Fruit fly (Drosophila melanogaster): ENCODE measurements around the gene CG42846.

CG42846 gene

DNA sequence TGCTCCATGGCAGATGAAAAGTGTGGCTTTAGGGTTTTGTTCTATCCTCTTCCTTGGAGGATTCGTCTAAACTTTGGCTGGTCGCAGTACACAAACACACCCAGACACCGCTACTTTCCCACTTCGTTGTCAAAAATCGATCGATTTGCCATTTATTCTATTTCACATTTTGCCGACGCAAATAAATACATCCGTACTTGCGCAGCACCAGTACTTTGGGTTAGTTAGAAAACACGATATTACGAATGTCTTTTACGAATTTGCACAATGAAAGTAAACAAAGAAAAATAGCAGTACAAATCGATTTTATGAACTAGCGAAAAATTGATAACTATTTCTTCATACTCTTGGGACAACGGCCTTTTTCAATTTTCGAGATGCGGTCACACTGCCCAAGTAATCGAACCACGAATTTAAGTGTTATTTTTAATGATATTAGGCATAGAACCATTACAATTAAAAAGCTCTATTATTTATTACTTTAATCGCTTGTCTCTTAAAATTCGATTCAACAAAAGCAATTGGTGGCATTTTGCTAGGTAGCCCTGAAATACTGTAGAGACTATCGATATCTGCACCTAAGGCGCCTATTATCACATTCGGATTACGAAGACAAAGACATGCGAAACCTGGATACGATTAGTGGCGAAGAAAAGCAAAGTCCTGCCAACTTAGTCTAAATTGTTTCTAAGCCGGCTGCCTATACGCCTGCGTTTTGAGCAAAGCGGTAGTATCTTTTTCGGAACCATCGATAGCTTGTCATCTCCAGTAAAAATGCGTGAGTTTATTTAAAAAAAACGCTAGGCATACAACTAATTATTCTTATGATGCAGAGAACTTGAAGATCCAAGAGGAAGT lies 26.4 kb upstream of the CG42846 start, which contains the start of the genes DIP2 and wac (continued):
- TF ChIP-seq Myb (GFP tag; optimal IDR thresholded peaks at IDR 0.05), result peak; percentile 81
- TF ChIP-seq gsb (GFP tag; IDR thresholded peaks at IDR 0.05), result no peak
- TF ChIP-seq CG33213 (GFP tag; optimal IDR thresholded peaks at IDR 0.05), result peak; percentile 91
- TF ChIP-seq MBD-R2 (GFP tag; IDR thresholded peaks at IDR 0.05), result peak; percentile 66
- TF ChIP-seq luna (GFP tag; optimal IDR thresholded peaks at IDR 0.05), result peak; percentile 27
- TF ChIP-seq Dref (GFP tag; IDR thresholded peaks at IDR 0.05), result peak; percentile 84
- peak; percentile 82 for TF ChIP-seq ems (GFP tag; optimal IDR thresholded peaks at IDR 0.05)
- peak; percentile 60 for TF ChIP-seq CG13123 (GFP tag; optimal IDR thresholded peaks at IDR 0.05)
- peak; percentile 68 for TF ChIP-seq CG17328 (GFP tag; IDR thresholded peaks at IDR 0.05)
- TF ChIP-seq Med (GFP tag), result peak; percentile 98
- peak; percentile 71 for TF ChIP-seq Bteb2 (GFP tag; optimal IDR thresholded peaks at IDR 0.05)
- TF ChIP-seq Doc3 (GFP tag; IDR thresholded peaks at IDR 0.05; ENCODE audit: partially characterized antibody), result peak; percentile 86
- TF ChIP-seq Stat92E (GFP tag; optimal IDR thresholded peaks at IDR 0.05), result no peak
- peak; percentile 21 for TF ChIP-seq CG12219 (GFP tag; optimal IDR thresholded peaks at IDR 0.05)
- peak; percentile 81 for TF ChIP-seq ken (GFP tag; IDR thresholded peaks at IDR 0.05)
- TF ChIP-seq CG12942 (GFP tag; optimal IDR thresholded peaks at IDR 0.05), result peak; percentile 82
- peak; percentile 11 for TF ChIP-seq HHEX (GFP tag; optimal IDR thresholded peaks at IDR 0.05)
- TF ChIP-seq oc (tag; optimal IDR thresholded peaks at IDR 0.05), result peak; percentile 89
- TF ChIP-seq chn (GFP tag; optimal IDR thresholded peaks at IDR 0.05), result peak; percentile 83
- peak; percentile 20; the same call in 1 of the 2 replicates for TF ChIP-seq Taf1 (GFP tag; IDR thresholded peaks at IDR 0.05)
- TF ChIP-seq CG14014 (GFP tag; IDR thresholded peaks at IDR 0.05), result peak; percentile 71
- TF ChIP-seq gem (tag; optimal IDR thresholded peaks at IDR 0.05), result no peak
- TF ChIP-seq sens (GFP tag), result peak; percentile 95
- 0 out of 2 replicates have a peak, but pooled peaks have one; percentile 48 for TF ChIP-seq CG11085 (GFP tag; IDR thresholded peaks at IDR 0.05)
- TF ChIP-seq pfk (GFP tag; optimal IDR thresholded peaks at IDR 0.05), result peak; percentile 16
- TF ChIP-seq CrebB (tag; optimal IDR thresholded peaks at IDR 0.05), result no peak
- no peak for TF ChIP-seq CG4360 (GFP tag; IDR thresholded peaks at IDR 0.05)
- no peak for TF ChIP-seq Hr78 (GFP tag; optimal IDR thresholded peaks at IDR 0.05)
- peak; percentile 70 for TF ChIP-seq Max (GFP tag; optimal IDR thresholded peaks at IDR 0.05)
- no peak for TF ChIP-seq Dip2 (GFP tag; IDR thresholded peaks at IDR 0.05)
- TF ChIP-seq Meics (GFP tag; optimal IDR thresholded peaks at IDR 0.05), result no peak
- peak; percentile 49 for TF ChIP-seq CG5953 (GFP tag; IDR thresholded peaks at IDR 0.05)
- TF ChIP-seq CG10979 (tag; optimal IDR thresholded peaks at IDR 0.05), result peak; percentile 42
- TF ChIP-seq pum (GFP tag; optimal IDR thresholded peaks at IDR 0.05), result peak; percentile 86
- TF ChIP-seq da (GFP tag; optimal IDR thresholded peaks at IDR 0.05), result peak; percentile 69
- TF ChIP-seq pb (GFP tag; optimal IDR thresholded peaks at IDR 0.05), result peak; percentile 53
- TF ChIP-seq twi (tag; optimal IDR thresholded peaks at IDR 0.05), result no peak
- TF ChIP-seq Drgx (GFP tag; IDR thresholded peaks at IDR 0.05), result peak; percentile 40; the same call in 1 of the 2 replicates
- peak; percentile 84 for TF ChIP-seq CG34376 (GFP tag; optimal IDR thresholded peaks at IDR 0.05)
- no peak for TF ChIP-seq wor (GFP tag; IDR thresholded peaks at IDR 0.05)
- peak; percentile 94 for TF ChIP-seq Antp (GFP tag; optimal IDR thresholded peaks at IDR 0.05)
- TF ChIP-seq toy (GFP tag; IDR thresholded peaks at IDR 0.05), result no peak
- TF ChIP-seq wdn (GFP tag; IDR thresholded peaks at IDR 0.05), result peak; percentile 61
- TF ChIP-seq salm (tag; optimal IDR thresholded peaks at IDR 0.05), result peak; percentile 3
- TF ChIP-seq Hsf (GFP tag; optimal IDR thresholded peaks at IDR 0.05), result peak; percentile 88
- peak; percentile 77 for TF ChIP-seq Dp (GFP tag; optimal IDR thresholded peaks at IDR 0.05)
- TF ChIP-seq CG4617 (GFP tag; optimal IDR thresholded peaks at IDR 0.05; ENCODE audit: borderline replicate concordance), result peak; percentile 63
- TF ChIP-seq ro (GFP tag; IDR thresholded peaks at IDR 0.05), result no peak
- peak; percentile 68 for TF ChIP-seq phol (tag; optimal IDR thresholded peaks at IDR 0.05)
- peak; percentile 50 for TF ChIP-seq Camta (GFP tag; optimal IDR thresholded peaks at IDR 0.05)

Measured in whole organism, embryonic.